Fruit fly (Drosophila melanogaster): Measurements from ENCODE around the gene CG31522.

Gene CG31522

dm6 chr3R:4437113-4437512 lies 25.6 kb downstream of the CG31522 start, which contains the start of the genes Lipt2 and CG14650 (continued):
- TF ChIP-seq Sox14 (GFP tag; optimal IDR thresholded peaks at IDR 0.05): peak; percentile 83
- no peak for TF ChIP-seq CG10669 (GFP tag; optimal IDR thresholded peaks at IDR 0.05)
- TF ChIP-seq CG16779 (tag; optimal IDR thresholded peaks at IDR 0.05): no peak
- TF ChIP-seq pdm3 (GFP tag; optimal IDR thresholded peaks at IDR 0.05): no peak
- TF ChIP-seq eg (GFP tag; IDR thresholded peaks at IDR 0.05): peak; percentile 33; the same call in 1 of the 3 replicates
- TF ChIP-seq CG34406 (GFP tag; optimal IDR thresholded peaks at IDR 0.05): no peak
- TF ChIP-seq topi (GFP tag; optimal IDR thresholded peaks at IDR 0.05): no peak
- TF ChIP-seq achi (GFP tag; optimal IDR thresholded peaks at IDR 0.05): peak; percentile 85
- TF ChIP-seq fkh (GFP tag; optimal IDR thresholded peaks at IDR 0.05): no peak
- no peak for TF ChIP-seq dac (GFP tag; optimal IDR thresholded peaks at IDR 0.05)
- TF ChIP-seq Met (GFP tag; optimal IDR thresholded peaks at IDR 0.05): no peak
- no peak for TF ChIP-seq dsx (GFP tag; optimal IDR thresholded peaks at IDR 0.05; ENCODE audit: poor library complexity, severe bottlenecking)
- no peak for TF ChIP-seq Hr4 (GFP tag; optimal IDR thresholded peaks at IDR 0.05)
- TF ChIP-seq CG11294 (GFP tag; IDR thresholded peaks at IDR 0.05): no peak
- peak; percentile 60 for TF ChIP-seq CG3032 (tag; optimal IDR thresholded peaks at IDR 0.05)
- no peak for TF ChIP-seq Hr38 (GFP tag; optimal IDR thresholded peaks at IDR 0.05)

dm6 chr3R:4433441-4434077 lies 29.1 kb downstream of the CG31522 start, which contains the start of the genes eIF3a and CG1074:
Gene eIF3a, minus strand, starts transcription at chr3R:4433895.
Gene CG1074, plus strand, starts transcription at chr3R:4433965.
- no peak for TF ChIP-seq Blimp-1 (GFP tag; optimal IDR thresholded peaks at IDR 0.05)
- TF ChIP-seq Sox15 (GFP tag; optimal IDR thresholded peaks at IDR 0.05): peak; percentile 7
- TF ChIP-seq CG6808 (GFP tag; optimal IDR thresholded peaks at IDR 0.05): no peak
- no peak for TF ChIP-seq ss (GFP tag; optimal IDR thresholded peaks at IDR 0.05)
- TF ChIP-seq Lpt (GFP tag; optimal IDR thresholded peaks at IDR 0.05): no peak
- no peak for TF ChIP-seq Hr39 (GFP tag; optimal IDR thresholded peaks at IDR 0.05)
- TF ChIP-seq svp (GFP tag): no peak
- no peak for TF ChIP-seq CG4318 (GFP tag; optimal IDR thresholded peaks at IDR 0.05)
- TF ChIP-seq net (GFP tag; optimal IDR thresholded peaks at IDR 0.05): no peak
- no peak for TF ChIP-seq fd85E (GFP tag; optimal IDR thresholded peaks at IDR 0.05)
- TF ChIP-seq Hr38 (GFP tag; optimal IDR thresholded peaks at IDR 0.05): no peak
- TF ChIP-seq esn (GFP tag; optimal IDR thresholded peaks at IDR 0.05): peak; percentile 75
- TF ChIP-seq vri (GFP tag; optimal IDR thresholded peaks at IDR 0.05): no peak
- TF ChIP-seq Eip93F (GFP tag; optimal IDR thresholded peaks at IDR 0.05): no peak
- TF ChIP-seq CG8319 (GFP tag; optimal IDR thresholded peaks at IDR 0.05): no peak
- TF ChIP-seq Eip78C (GFP tag): peak; percentile 87
- TF ChIP-seq pdm3 (GFP tag; optimal IDR thresholded peaks at IDR 0.05): no peak
- TF ChIP-seq CG16779 (tag; optimal IDR thresholded peaks at IDR 0.05): no peak
- TF ChIP-seq CG6163 (GFP tag; IDR thresholded peaks at IDR 0.05): peak; percentile 77; the same call in 2 of the 3 replicates
- peak; percentile 18 for TF ChIP-seq Ets96B (tag; optimal IDR thresholded peaks at IDR 0.05)
- TF ChIP-seq CG15336 (GFP tag; IDR thresholded peaks at IDR 0.05): no peak
- TF ChIP-seq Sox102F (GFP tag; optimal IDR thresholded peaks at IDR 0.05): no peak
- TF ChIP-seq Eip75B (GFP tag; optimal IDR thresholded peaks at IDR 0.05): no peak
- no peak for TF ChIP-seq topi (GFP tag; optimal IDR thresholded peaks at IDR 0.05)
- no peak for TF ChIP-seq CG32006 (GFP tag; optimal IDR thresholded peaks at IDR 0.05)
- peak; percentile 85 for TF ChIP-seq CG6854 (GFP tag; optimal IDR thresholded peaks at IDR 0.05)
- no peak for TF ChIP-seq CG9139 (GFP tag; optimal IDR thresholded peaks at IDR 0.05)
- TF ChIP-seq CG3032 (tag; optimal IDR thresholded peaks at IDR 0.05): peak; percentile 52
- no peak for TF ChIP-seq CG8119 (GFP tag; IDR thresholded peaks at IDR 0.05)
- no peak for TF ChIP-seq CG8632 (GFP tag; optimal IDR thresholded peaks at IDR 0.05)
- no peak for TF ChIP-seq Ets21C (GFP tag; optimal IDR thresholded peaks at IDR 0.05)
- TF ChIP-seq eg (GFP tag; IDR thresholded peaks at IDR 0.05): no peak
- TF ChIP-seq Smox (GFP tag; optimal IDR thresholded peaks at IDR 0.05): no peak
- no peak for TF ChIP-seq spab (GFP tag; optimal IDR thresholded peaks at IDR 0.05)
- no peak for TF ChIP-seq Met (GFP tag; optimal IDR thresholded peaks at IDR 0.05)
- TF ChIP-seq dsx (GFP tag; optimal IDR thresholded peaks at IDR 0.05; ENCODE audit: poor library complexity, severe bottlenecking): no peak
- peak; percentile 64 for TF ChIP-seq lz (GFP tag; optimal IDR thresholded peaks at IDR 0.05)
- no peak for TF ChIP-seq CG6276 (GFP tag; optimal IDR thresholded peaks at IDR 0.05)
- no peak for TF ChIP-seq achi (GFP tag; optimal IDR thresholded peaks at IDR 0.05)
- TF ChIP-seq CG34406 (GFP tag; optimal IDR thresholded peaks at IDR 0.05): no peak
- no peak for TF ChIP-seq CG10631 (GFP tag; optimal IDR thresholded peaks at IDR 0.05)
- TF ChIP-seq acj6 (GFP tag; optimal IDR thresholded peaks at IDR 0.05): no peak
- peak; percentile 64 for TF ChIP-seq CG31627 (GFP tag; optimal IDR thresholded peaks at IDR 0.05)
